Worm (Caenorhabditis elegans) whole organism, late embryonic: Measurements from ENCODE around the gene nhr-211.

Experiments
- C08G9.2 ChIP-seq: sonication (generic microtip); optimal IDR thresholded peaks from 2 replicates; lab custom pipeline; 2016; ENCODE audit warnings: mild to moderate bottlenecking, missing genetic modification characterization, moderate library complexity, missing compliant biosample characterization
- ceh-9 ChIP-seq: sonication (generic microtip); optimal IDR thresholded peaks from 2 replicates; lab custom pipeline; 2016; ENCODE audit warnings: mild to moderate bottlenecking, missing genetic modification characterization, inconsistent platforms, missing compliant biosample characterization
- mec-3 ChIP-seq: sonication (generic microtip); optimal IDR thresholded peaks from 2 replicates; lab custom pipeline; 2016; ENCODE audit warnings: borderline replicate concordance, missing genetic modification characterization, missing compliant biosample characterization
- pqm-1 ChIP-seq: sonication (generic microtip); optimal IDR thresholded peaks from 2 replicates; lab custom pipeline; 2016; ENCODE audit warnings: missing genetic modification characterization, missing compliant biosample characterization

DNA sequence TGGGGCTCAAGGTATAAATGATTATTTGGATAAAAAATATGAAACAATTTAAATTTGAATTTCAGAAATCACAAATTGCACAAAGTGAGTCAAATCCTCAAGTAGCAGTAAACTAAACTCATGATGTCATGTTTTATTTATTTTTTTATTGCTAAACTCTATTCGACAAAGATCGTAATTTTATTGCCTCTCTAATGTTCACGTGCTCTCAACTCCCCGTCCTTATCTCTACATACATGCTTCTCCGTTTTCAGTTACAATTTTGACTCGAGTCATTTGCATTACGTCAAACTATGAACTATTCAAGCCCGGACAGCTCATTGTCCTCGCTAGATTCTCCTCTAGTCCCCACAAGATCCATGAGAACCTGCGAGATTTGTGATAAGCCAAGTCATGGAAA lies 12.3 kb upstream of the nhr-211 start, which contains the start of gene nhr-99:
- TF ChIP-seq C08G9.2 (tag; lab: Kevin White, UChicago) (no peak), ceh-9 (tag; lab: Kevin White, UChicago) (no peak), pqm-1 (tag; lab: Kevin White, UChicago) (no peak), mec-3 (tag; lab: Kevin White, UChicago) (no peak)
